Fruit fly (Drosophila melanogaster): Measurements from ENCODE around the gene CG33493.

dm6 chr3L:10678545-10679067 is 14.4 kb downstream of the CG33493 start:
- TF ChIP-seq psq (optimal IDR thresholded peaks at IDR 0.05) (no peak), h (optimal IDR thresholded peaks at IDR 0.05) (no peak)

All from Kc167 (cell line).